Worm (Caenorhabditis elegans) whole organism, L3 larva: ENCODE results near the gene C46F4.3.

Experiments
- R02D3.7 ChIP-seq: fragments of 150-350 bp; optimal IDR thresholded peaks from 2 replicates; lab custom pipeline; 2014; ENCODE audit warnings: missing biosample characterization, missing genetic modification characterization
- aly-2 ChIP-seq: fragments of 150-350 bp; optimal IDR thresholded peaks from 2 replicates; lab custom pipeline; 2014; ENCODE audit warnings: missing biosample characterization, missing genetic modification characterization
- ama-1 ChIP-seq: fragments of 150-350 bp; optimal IDR thresholded peaks from 2 replicates; lab custom pipeline; 2018
- ceh-28 ChIP-seq: fragments of 150-350 bp; optimal IDR thresholded peaks from 2 replicates; lab custom pipeline; 2014; ENCODE audit warnings: missing biosample characterization, missing genetic modification reagents, missing genetic modification characterization
- ceh-82 ChIP-seq: fragments of 150-350 bp; optimal IDR thresholded peaks from 2 replicates; lab custom pipeline; 2014; ENCODE audit warnings: missing biosample characterization, missing genetic modification characterization
- daf-12 ChIP-seq: fragments of 150-350 bp; optimal IDR thresholded peaks from 2 replicates; lab custom pipeline; 2014; ENCODE audit warnings: missing biosample characterization, missing genetic modification reagents, missing genetic modification characterization
- egl-5 ChIP-seq: fragments of 150-350 bp; optimal IDR thresholded peaks from 2 replicates; lab custom pipeline; 2017; ENCODE audit warnings: missing biosample characterization, missing genetic modification reagents, missing genetic modification characterization, inconsistent platforms
- elt-1 ChIP-seq: fragments of 150-350 bp; optimal IDR thresholded peaks from 2 replicates; lab custom pipeline; 2014; ENCODE audit warnings: missing biosample characterization, missing genetic modification characterization
- elt-2 ChIP-seq: sonication (generic microtip); optimal IDR thresholded peaks from 2 replicates; lab custom pipeline; 2016; ENCODE audit warnings: missing genetic modification reagents, mild to moderate bottlenecking, missing genetic modification characterization, missing compliant biosample characterization
- eor-1 ChIP-seq, 2 experiments: fragments of 150-350 bp; optimal IDR thresholded peaks; 2 replicates each; lab custom pipeline; 2014 to 2018; ENCODE audit warnings: missing biosample characterization in 2 of 2, missing genetic modification characterization in 2 of 2
- fkh-2 ChIP-seq: fragments of 150-350 bp; optimal IDR thresholded peaks from 2 replicates; lab custom pipeline; 2014; ENCODE audit warnings: missing biosample characterization, missing genetic modification reagents, missing genetic modification characterization
- hmg-11 ChIP-seq: sonication (generic microtip); optimal IDR thresholded peaks from 2 replicates; lab custom pipeline; 2016; ENCODE audit warnings: missing genetic modification characterization, missing compliant biosample characterization
- lin-15B ChIP-seq: fragments of 150-350 bp; optimal IDR thresholded peaks from 2 replicates; lab custom pipeline; 2014; ENCODE audit warnings: missing biosample characterization, missing genetic modification characterization
- lsy-12 ChIP-seq: sonication (generic microtip); optimal IDR thresholded peaks from 2 replicates; lab custom pipeline; 2016; ENCODE audit warnings: mild to moderate bottlenecking, missing genetic modification characterization, missing compliant biosample characterization
- mdl-1 ChIP-seq: fragments of 150-350 bp; optimal IDR thresholded peaks from 2 replicates; lab custom pipeline; 2014; ENCODE audit warnings: missing biosample characterization, missing genetic modification characterization
- nfya-1 ChIP-seq: sonication (generic microtip); optimal IDR thresholded peaks from 2 replicates; lab custom pipeline; 2017; ENCODE audit warnings: missing genetic modification characterization, mild to moderate bottlenecking, missing compliant biosample characterization, antibody characterized with exemption, moderate library complexity; ENCODE audit not compliant: insufficient read depth
- nhr-11 ChIP-seq: fragments of 150-350 bp; optimal IDR thresholded peaks from 2 replicates; lab custom pipeline; 2014; ENCODE audit warnings: missing biosample characterization, missing genetic modification characterization
- nhr-12 ChIP-seq: fragments of 150-350 bp; optimal IDR thresholded peaks from 2 replicates; lab custom pipeline; 2014; ENCODE audit warnings: missing biosample characterization, missing genetic modification characterization
- nhr-23 ChIP-seq: fragments of 150-350 bp; optimal IDR thresholded peaks from 2 replicates; lab custom pipeline; 2014; ENCODE audit warnings: missing biosample characterization, missing genetic modification reagents, missing genetic modification characterization
- nhr-25 ChIP-seq: sonication (generic microtip); optimal IDR thresholded peaks from 2 replicates; lab custom pipeline; 2017; ENCODE audit warnings: missing biosample characterization, missing genetic modification characterization
- nhr-43 ChIP-seq: sonication (generic microtip); optimal IDR thresholded peaks from 2 replicates; lab custom pipeline; 2016; ENCODE audit warnings: mild to moderate bottlenecking, missing genetic modification characterization, missing compliant biosample characterization; ENCODE audit not compliant: poor library complexity, severe bottlenecking
- nhr-76 ChIP-seq: fragments of 150-350 bp; sonication (generic microtip); optimal IDR thresholded peaks from 5 replicates; lab custom pipeline; 2014; ENCODE audit warnings: missing biosample characterization, missing genetic modification characterization
- nhr-77 ChIP-seq: fragments of 150-350 bp; optimal IDR thresholded peaks from 2 replicates; lab custom pipeline; 2014; ENCODE audit warnings: missing biosample characterization, missing genetic modification characterization
- pha-4 ChIP-seq: fragments of 150-350 bp; optimal IDR thresholded peaks from 2 replicates; lab custom pipeline; 2014; ENCODE audit warnings: missing biosample characterization, missing genetic modification reagents, missing genetic modification characterization
- pqm-1 ChIP-seq: fragments of 150-350 bp; optimal IDR thresholded peaks from 2 replicates; lab custom pipeline; 2017; ENCODE audit warnings: missing biosample characterization, missing genetic modification characterization, inconsistent platforms
- sea-2 ChIP-seq: fragments of 150-350 bp; sonication (generic microtip); optimal IDR thresholded peaks from 4 replicates; lab custom pipeline; 2014; ENCODE audit warnings: missing biosample characterization, missing genetic modification reagents, missing genetic modification characterization
- skn-1 ChIP-seq: fragments of 150-350 bp; optimal IDR thresholded peaks from 2 replicates; lab custom pipeline; 2014; ENCODE audit warnings: missing biosample characterization, missing genetic modification characterization
- snpc-4 ChIP-seq: fragments of 150-350 bp; optimal IDR thresholded peaks from 2 replicates; lab custom pipeline; 2014; ENCODE audit warnings: missing biosample characterization, missing genetic modification characterization
- tbx-2 ChIP-seq: sonication (generic microtip); optimal IDR thresholded peaks from 2 replicates; lab custom pipeline; 2016; ENCODE audit warnings: mild to moderate bottlenecking, missing genetic modification characterization, missing compliant biosample characterization
- unc-62 ChIP-seq: fragments of 150-350 bp; sonication (generic microtip); optimal IDR thresholded peaks from 4 replicates; lab custom pipeline; 2014; ENCODE audit warnings: missing biosample characterization, missing genetic modification reagents, missing genetic modification characterization
- zag-1 ChIP-seq: fragments of 150-350 bp; optimal IDR thresholded peaks from 2 replicates; lab custom pipeline; 2014; ENCODE audit warnings: missing biosample characterization, missing genetic modification characterization
- ztf-4 ChIP-seq: fragments of 150-350 bp; optimal IDR thresholded peaks from 2 replicates; lab custom pipeline; 2014; ENCODE audit warnings: missing biosample characterization, missing genetic modification characterization

The C46F4.3 gene

ce11 chrX:5904603-5905081 lies 30.9 kb upstream of the C46F4.3 start, which contains the start of gene nlp-49:
nlp-49 (plus strand) TSS chrX:5904653.
- TF ChIP-seq pqm-1 (tag; lab: Kevin White, UChicago): no peak
- TF ChIP-seq ama-1 (lab: Kevin White, UChicago): no peak
- no peak for TF ChIP-seq nhr-43 (tag; lab: Kevin White, UChicago)
- TF ChIP-seq ceh-82: no peak
- no peak for TF ChIP-seq nhr-25
- no peak for TF ChIP-seq nhr-76 (tag; lab: Kevin White, UChicago)
- TF ChIP-seq nhr-11 (tag; lab: Kevin White, UChicago): no peak
- no peak for TF ChIP-seq zag-1 (tag; lab: Kevin White, UChicago)
- no peak for TF ChIP-seq elt-1 (tag; lab: Kevin White, UChicago)
- no peak for TF ChIP-seq snpc-4 (tag; lab: Kevin White, UChicago)
- TF ChIP-seq skn-1 (tag; lab: Kevin White, UChicago): no peak
- no peak for TF ChIP-seq hmg-11
- no peak for TF ChIP-seq eor-1 (tag; optimal IDR thresholded peaks at IDR 0.05; lab: Kevin White, UChicago)
- no peak for TF ChIP-seq R02D3.7 (tag; lab: Kevin White, UChicago)
- no peak for TF ChIP-seq daf-12
- no peak for TF ChIP-seq fkh-2 (tag; lab: Kevin White, UChicago)

- TF ChIP-seq zag-1 (tag; lab: Kevin White, UChicago): no peak
- no peak for TF ChIP-seq tbx-2
- no peak for TF ChIP-seq aly-2 (tag; lab: Kevin White, UChicago)
- TF ChIP-seq pha-4 (tag; lab: Kevin White, UChicago): no peak
- no peak for TF ChIP-seq nhr-23 (tag; lab: Kevin White, UChicago)
These were observed 29.8 kb upstream of the C46F4.3 start for ce11 chrX:5905764-5906163.

DNA sequence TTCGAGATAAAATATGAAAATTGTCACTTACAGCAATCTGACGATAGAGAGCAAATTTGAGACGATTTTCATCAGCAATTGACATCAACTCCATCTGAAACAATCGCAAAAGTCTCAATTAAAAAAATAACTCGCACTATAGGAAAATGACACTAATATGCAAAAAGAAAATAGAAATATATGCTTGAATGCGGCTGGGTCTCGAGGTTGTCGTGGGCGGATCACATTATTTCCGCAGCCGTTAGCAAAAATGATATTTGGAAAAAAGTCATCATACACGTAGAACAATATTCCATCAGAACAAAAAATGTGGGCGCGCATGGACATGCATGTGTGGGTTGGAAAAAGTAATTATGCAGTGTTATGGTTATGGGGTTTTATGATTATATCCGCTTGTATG lies 18.3 kb upstream of the C46F4.3 start, which contains the start of gene Y23B4A.1:
Gene Y23B4A.1, minus strand, starts transcription at position 101 of the 400 bp plus-strand sequence.
- TF ChIP-seq nfya-1 (no peak), nhr-23 (tag; lab: Kevin White, UChicago) (no peak), pqm-1 (tag; lab: Kevin White, UChicago) (no peak), snpc-4 (tag; lab: Kevin White, UChicago) (no peak), egl-5 (tag; lab: Kevin White, UChicago) (no peak)

DNA sequence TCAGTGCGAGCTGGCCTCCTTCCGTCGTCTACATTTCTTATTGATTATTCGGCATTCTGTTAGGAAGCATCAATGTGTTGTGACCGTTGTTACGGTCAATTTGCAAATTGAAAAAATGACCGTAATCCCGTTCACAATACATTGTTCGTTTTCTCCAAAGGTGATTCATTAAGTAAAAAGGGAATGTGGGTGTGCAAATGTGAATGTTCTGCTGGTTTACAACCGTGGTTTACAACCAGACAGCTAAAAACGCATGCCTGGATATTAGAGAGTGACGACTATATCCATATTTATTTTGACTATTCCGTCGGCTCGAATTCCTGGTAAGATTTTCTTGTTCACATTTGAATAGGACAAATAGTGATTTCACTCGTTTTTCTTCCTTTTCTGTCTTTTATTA lies 16.5 kb upstream of the C46F4.3 start, which contains the start of gene capa-1:
Gene capa-1, plus strand, starts transcription at position 301 of the 400 bp plus-strand sequence.
- no peak for TF ChIP-seq R02D3.7 (tag; lab: Kevin White, UChicago)
- TF ChIP-seq nhr-25: no peak
- TF ChIP-seq lsy-12: no peak
- TF ChIP-seq snpc-4 (tag; lab: Kevin White, UChicago): no peak
- TF ChIP-seq, all 47 proteins: peak for 0

ce11 chrX:5923672-5924071 lies 11.9 kb upstream of the C46F4.3 start:
- no peak for TF ChIP-seq lin-15B (tag; lab: Kevin White, UChicago)
- no peak for TF ChIP-seq zag-1 (tag; lab: Kevin White, UChicago)
- no peak for TF ChIP-seq nhr-76 (tag; lab: Kevin White, UChicago)

DNA sequence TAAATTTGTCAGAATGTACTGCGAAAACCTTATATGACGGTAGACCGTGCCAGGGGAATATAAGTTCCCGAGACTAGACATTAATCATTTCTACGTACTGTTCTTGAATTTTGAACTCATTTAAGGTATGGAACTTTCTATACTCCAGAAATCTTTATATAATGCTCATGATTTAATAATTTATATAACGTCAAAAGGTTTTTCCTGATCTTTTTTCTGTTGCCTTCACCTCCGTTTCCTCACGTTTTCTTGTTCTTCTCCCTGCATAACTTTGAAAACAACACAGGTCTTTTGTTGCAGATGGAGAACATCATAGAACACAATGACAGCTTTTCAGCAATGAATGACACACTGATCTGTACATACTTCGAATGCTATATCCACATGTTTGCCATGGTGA lies 4.8 kb upstream of the C46F4.3 start, which contains the start of gene egl-6:
Gene egl-6, plus strand, starts transcription at position 301 of the 400 bp plus-strand sequence.
- no peak for TF ChIP-seq nhr-12

DNA sequence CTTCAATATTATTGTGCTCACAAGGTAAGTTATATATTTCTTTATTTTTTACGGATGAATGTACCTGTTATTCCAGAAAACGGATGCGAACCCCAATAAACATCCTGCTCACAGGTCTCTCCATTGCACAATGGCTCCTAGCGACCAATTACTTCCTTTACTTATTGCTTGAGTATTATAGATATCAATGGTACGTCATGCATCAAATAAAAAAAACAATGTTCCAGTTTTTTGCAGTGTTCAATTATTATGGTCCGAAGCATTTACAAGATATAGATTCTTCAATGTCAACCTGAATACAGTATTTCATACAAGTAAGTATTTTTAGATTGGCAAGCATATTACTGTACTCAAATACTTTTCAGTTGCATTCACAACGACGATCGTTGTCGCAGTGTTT lies 2.6 kb upstream of the C46F4.3 start:
- TF ChIP-seq sea-2 (no peak), nhr-77 (no peak), ama-1 (lab: Kevin White, UChicago) (no peak), lin-15B (tag; lab: Kevin White, UChicago) (no peak), ztf-4 (no peak), elt-2 (tag; lab: Kevin White, UChicago) (no peak), mdl-1 (tag; lab: Kevin White, UChicago) (no peak), ceh-28 (tag; lab: Kevin White, UChicago) (no peak), lsy-12 (no peak), unc-62 (no peak)
